Worm (Caenorhabditis elegans): ENCODE data around the gene VZK822L.2.

ce11 chrIV:11956387-11956786, 44.6 kb downstream of the VZK822L.2 start:
- TF ChIP-seq flt-1 (GFP tag; IDR thresholded peaks at IDR 0.05) (no peak), tbx-37 (GFP tag; conservative IDR thresholded peaks at IDR 0.05) (no peak), aly-1 (tag; optimal IDR thresholded peaks at IDR 0.05) (no peak), tbx-11 (GFP tag; IDR thresholded peaks at IDR 0.05) (no peak), hmg-4 (GFP tag; optimal IDR thresholded peaks at IDR 0.05) (no peak), ets-7 (tag; optimal IDR thresholded peaks at IDR 0.05) (no peak), B0310.2 (tag; optimal IDR thresholded peaks at IDR 0.05) (no peak), ama-1 (optimal IDR thresholded peaks at IDR 0.05) (no peak), sea-1 (GFP tag; conservative IDR thresholded peaks at IDR 0.05) (no peak), scrt-1 (GFP tag; IDR thresholded peaks at IDR 0.05) (no peak), hnd-1 (tag; optimal IDR thresholded peaks at IDR 0.05) (no peak)

Measured in whole organism, early embryonic.